Worm (Caenorhabditis elegans): ENCODE measurements around the gene crp-1.

DNA sequence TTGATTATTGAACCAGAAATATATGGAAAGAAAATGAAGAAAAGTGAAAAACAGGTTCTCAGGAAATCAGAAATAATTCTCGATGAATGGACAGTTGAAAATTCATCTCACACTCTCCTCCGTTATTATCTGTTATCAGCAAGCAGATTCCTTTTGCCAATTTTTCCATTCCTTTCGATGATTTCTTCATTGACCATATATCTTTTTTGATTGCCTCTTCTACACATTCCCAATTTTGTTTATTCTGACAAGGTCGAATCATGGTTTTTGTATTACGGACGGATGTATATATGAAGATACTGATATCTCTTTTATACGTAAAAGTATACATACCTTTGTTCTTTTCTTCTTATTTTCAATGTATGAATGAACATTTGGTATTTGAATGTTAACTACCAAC is 17.7 kb upstream of the crp-1 start:
- TF ChIP-seq T22C8.4 (GFP tag; IDR thresholded peaks at IDR 0.05) (no peak), ref-1 (GFP tag; conservative IDR thresholded peaks at IDR 0.05) (no peak)

Data from whole organism, midembryonic.